Fruit fly (Drosophila melanogaster) whole organism, embryonic: ENCODE results near the gene SamDC.

ENCODE experiments used
- CG11085 ChIP-seq: fragments of 200-800 bp; sonication (Bioruptor generic); IDR thresholded peaks from 2 replicates; pipeline ENCODE4 v1.3.6; 2022; ENCODE audit warnings: missing biosample characterization, missing genetic modification characterization
- CG12236 ChIP-seq: fragments of 200-800 bp; sonication (Bioruptor generic); optimal IDR thresholded peaks from 2 replicates; lab custom pipeline; 2016; ENCODE audit warnings: missing biosample characterization, missing genetic modification characterization
- CG12744 ChIP-seq: fragments of 200-800 bp; sonication (Bioruptor generic); optimal IDR thresholded peaks from 2 replicates; lab custom pipeline; 2016; ENCODE audit warnings: missing biosample characterization, missing genetic modification characterization
- CG15011 ChIP-seq: fragments of 200-800 bp; sonication (Bioruptor generic); optimal IDR thresholded peaks from 3 replicates; lab custom pipeline; 2018; ENCODE audit warnings: missing biosample characterization, mild to moderate bottlenecking, missing genetic modification characterization
- CG15696 ChIP-seq: fragments of 200-800 bp; sonication (Bioruptor generic); optimal IDR thresholded peaks from 2 replicates; lab custom pipeline; 2019; ENCODE audit warnings: missing biosample characterization, mild to moderate bottlenecking, missing genetic modification characterization, moderate library complexity
- CG1603 ChIP-seq: fragments of 200-800 bp; sonication (Bioruptor generic); optimal IDR thresholded peaks from 2 replicates; lab custom pipeline; 2019; ENCODE audit warnings: missing biosample characterization, mild to moderate bottlenecking, missing genetic modification characterization, moderate library complexity
- CG2120 ChIP-seq: fragments of 200-800 bp; sonication (Bioruptor generic); optimal IDR thresholded peaks from 3 replicates; lab custom pipeline; 2016; ENCODE audit warnings: missing biosample characterization, missing genetic modification characterization
- CG2875 ChIP-seq: fragments of 200-800 bp; sonication (Bioruptor generic); optimal IDR thresholded peaks from 2 replicates; lab custom pipeline; 2017; ENCODE audit warnings: missing biosample characterization, mild to moderate bottlenecking, missing genetic modification characterization, missing genetic modification reagents
- CG30431 ChIP-seq: fragments of 200-800 bp; sonication (Bioruptor generic); optimal IDR thresholded peaks from 2 replicates; lab custom pipeline; 2017; ENCODE audit warnings: missing biosample characterization, missing genetic modification characterization
- CG33213 ChIP-seq: fragments of 200-800 bp; sonication (Bioruptor generic); optimal IDR thresholded peaks from 3 replicates; lab custom pipeline; 2016; ENCODE audit warnings: missing biosample characterization, missing genetic modification characterization
- CG34224 ChIP-seq: fragments of 200-800 bp; sonication (Bioruptor generic); IDR thresholded peaks from 3 replicates; pipeline ENCODE4 v1.3.6; 2022; ENCODE audit warnings: missing biosample characterization, missing genetic modification characterization; ENCODE audit not compliant: partially characterized antibody
- CG34422 ChIP-seq: fragments of 200-800 bp; sonication (Bioruptor generic); IDR thresholded peaks from 3 replicates; pipeline ENCODE4 v1.3.6; 2022; ENCODE audit warnings: missing biosample characterization, missing genetic modification characterization
- CG3995 ChIP-seq: fragments of 200-800 bp; sonication (Bioruptor generic); optimal IDR thresholded peaks from 3 replicates; lab custom pipeline; 2016; ENCODE audit warnings: missing biosample characterization, missing genetic modification characterization
- CG5953 ChIP-seq: fragments of 200-800 bp; sonication (Bioruptor generic); IDR thresholded peaks from 2 replicates; pipeline ENCODE4 v1.3.6; 2022; ENCODE audit warnings: missing biosample characterization, missing genetic modification characterization
- CG7963 ChIP-seq: fragments of 200-800 bp; sonication (Bioruptor generic); IDR thresholded peaks from 3 replicates; pipeline ENCODE4 v1.3.6; 2022; ENCODE audit warnings: missing biosample characterization, missing genetic modification characterization; ENCODE audit not compliant: partially characterized antibody
- D19A ChIP-seq: fragments of 200-800 bp; optimal IDR thresholded peaks from 3 replicates; lab custom pipeline; 2019; ENCODE audit warnings: missing biosample characterization, mild to moderate bottlenecking, missing genetic modification characterization, moderate library complexity
- Dip2 ChIP-seq: fragments of 200-800 bp; sonication (Bioruptor generic); IDR thresholded peaks from 2 replicates; pipeline ENCODE4 v1.3.6; 2022; ENCODE audit warnings: missing biosample characterization, missing genetic modification characterization
- E2f1 ChIP-seq: fragments of 200-800 bp; sonication (Bioruptor generic); IDR thresholded peaks from 2 replicates; pipeline ENCODE4 v1.3.6; 2022; ENCODE audit warnings: missing biosample characterization, missing genetic modification characterization
- ERR ChIP-seq: fragments of 200-800 bp; sonication (Bioruptor generic); optimal IDR thresholded peaks from 2 replicates; lab custom pipeline; 2016; ENCODE audit warnings: missing biosample characterization, missing genetic modification characterization
- Gug ChIP-seq: fragments of 200-800 bp; sonication (Bioruptor generic); IDR thresholded peaks from 4 replicates; pipeline ENCODE4 v1.3.6; 2022; ENCODE audit warnings: missing biosample characterization, missing genetic modification characterization
- HmgZ ChIP-seq: fragments of 200-800 bp; sonication (Bioruptor generic); optimal IDR thresholded peaks from 2 replicates; lab custom pipeline; 2018; ENCODE audit warnings: missing biosample characterization, mild to moderate bottlenecking, missing genetic modification characterization
- MESR4 ChIP-seq: fragments of 200-800 bp; sonication (Bioruptor generic); optimal IDR thresholded peaks from 2 replicates; lab custom pipeline; 2018; ENCODE audit warnings: missing biosample characterization, mild to moderate bottlenecking, missing genetic modification characterization, moderate library complexity
- Med ChIP-seq: fragments of 200-800 bp; sonication (Bioruptor generic); peaks from one replicate; lab custom pipeline; 2016; ENCODE audit warnings: missing biosample characterization, missing genetic modification characterization, mild to moderate bottlenecking, inconsistent platforms, moderate library complexity
- Meics ChIP-seq: fragments of 200-800 bp; sonication (Bioruptor generic); optimal IDR thresholded peaks from 2 replicates; lab custom pipeline; 2017; ENCODE audit warnings: missing biosample characterization, mild to moderate bottlenecking, missing genetic modification characterization
- Oaz ChIP-seq: fragments of 200-800 bp; sonication (Bioruptor generic); IDR thresholded peaks from 2 replicates; pipeline ENCODE4 v1.3.6; 2022; ENCODE audit warnings: missing biosample characterization, missing genetic modification characterization
- Optix ChIP-seq: fragments of 200-800 bp; sonication (Bioruptor generic); IDR thresholded peaks from 3 replicates; pipeline ENCODE4 v1.3.6; 2022; ENCODE audit warnings: missing biosample characterization, missing genetic modification characterization
- Vsx1 ChIP-seq: fragments of 200-800 bp; sonication (Bioruptor generic); optimal IDR thresholded peaks from 2 replicates; lab custom pipeline; 2017; ENCODE audit warnings: missing biosample characterization, mild to moderate bottlenecking, missing genetic modification characterization, missing genetic modification reagents
- aop ChIP-seq: fragments of 200-800 bp; sonication (Bioruptor generic); IDR thresholded peaks from 2 replicates; pipeline ENCODE4 v1.3.6; 2022; ENCODE audit warnings: missing biosample characterization, missing genetic modification characterization
- ara ChIP-seq: fragments of 200-800 bp; sonication (Bioruptor generic); IDR thresholded peaks from 2 replicates; pipeline ENCODE4 v1.3.6; 2022; ENCODE audit warnings: missing biosample characterization, missing genetic modification characterization
- ase ChIP-seq: fragments of 200-800 bp; sonication (Bioruptor generic); IDR thresholded peaks from 3 replicates; pipeline ENCODE4 v1.3.6; 2022; ENCODE audit warnings: missing biosample characterization, missing genetic modification characterization
- ash1 ChIP-seq: fragments of 200-800 bp; sonication (Bioruptor generic); optimal IDR thresholded peaks from 2 replicates; lab custom pipeline; 2018; ENCODE audit warnings: missing biosample characterization, mild to moderate bottlenecking, missing genetic modification characterization
- ato ChIP-seq: fragments of 200-800 bp; sonication (Bioruptor generic); IDR thresholded peaks from 2 replicates; pipeline ENCODE4 v1.3.6; 2022; ENCODE audit warnings: missing biosample characterization, missing genetic modification characterization; ENCODE audit not compliant: partially characterized antibody
- bigmax ChIP-seq: fragments of 200-800 bp; sonication (Bioruptor generic); optimal IDR thresholded peaks from 2 replicates; lab custom pipeline; 2018; ENCODE audit warnings: missing biosample characterization, mild to moderate bottlenecking, missing genetic modification characterization
- cas ChIP-seq: fragments of 200-800 bp; sonication (Bioruptor generic); IDR thresholded peaks from 2 replicates; pipeline ENCODE4 v1.3.6; 2022; ENCODE audit warnings: missing biosample characterization, missing genetic modification characterization
- crc ChIP-seq: fragments of 200-800 bp; sonication (Bioruptor generic); optimal IDR thresholded peaks from 2 replicates; lab custom pipeline; 2016; ENCODE audit warnings: missing biosample characterization, missing genetic modification characterization
- crp ChIP-seq, 2 experiments: fragments of 200-800 bp; sonication (Bioruptor generic); optimal IDR thresholded peaks; 2 replicates in 1 of 2; 3 replicates in 1 of 2; lab custom pipeline; 2017; ENCODE audit warnings: missing biosample characterization in 2 of 2, missing genetic modification characterization in 2 of 2, mild to moderate bottlenecking in 1 of 2, moderate library complexity in 1 of 2
- danr ChIP-seq: fragments of 200-800 bp; sonication (Bioruptor generic); IDR thresholded peaks from 2 replicates; pipeline ENCODE4 v1.3.6; 2022; ENCODE audit warnings: missing biosample characterization, missing genetic modification characterization
- disco-r ChIP-seq: fragments of 200-800 bp; sonication (Bioruptor generic); optimal IDR thresholded peaks from 2 replicates; lab custom pipeline; 2016; ENCODE audit warnings: missing biosample characterization, missing genetic modification characterization
- ems ChIP-seq: fragments of 200-800 bp; sonication (Bioruptor generic); optimal IDR thresholded peaks from 3 replicates; lab custom pipeline; 2016; ENCODE audit warnings: missing biosample characterization, missing genetic modification characterization
- exex ChIP-seq: fragments of 200-800 bp; sonication (Bioruptor generic); optimal IDR thresholded peaks from 4 replicates; lab custom pipeline; 2018; ENCODE audit warnings: missing biosample characterization, mild to moderate bottlenecking, missing genetic modification characterization, moderate library complexity
- eyg ChIP-seq: fragments of 200-800 bp; sonication (Bioruptor generic); optimal IDR thresholded peaks from 3 replicates; lab custom pipeline; 2016; ENCODE audit warnings: missing biosample characterization, missing genetic modification characterization
- grau ChIP-seq: fragments of 200-800 bp; optimal IDR thresholded peaks from 3 replicates; lab custom pipeline; 2019; ENCODE audit warnings: missing biosample characterization, mild to moderate bottlenecking, missing genetic modification characterization, moderate library complexity
- hb ChIP-seq: fragments of 200-800 bp; sonication (Bioruptor generic); IDR thresholded peaks from 3 replicates; pipeline ENCODE4 v1.3.6; 2022; ENCODE audit warnings: missing biosample characterization, missing genetic modification characterization; ENCODE audit not compliant: partially characterized antibody
- kni ChIP-seq: fragments of 200-800 bp; sonication (Bioruptor generic); optimal IDR thresholded peaks from 3 replicates; lab custom pipeline; 2017; ENCODE audit warnings: mild to moderate bottlenecking, missing biosample characterization, missing genetic modification reagents, missing genetic modification characterization
- mld ChIP-seq: fragments of 200-800 bp; sonication (Bioruptor generic); IDR thresholded peaks from 3 replicates; pipeline ENCODE4 v1.3.6; 2022; ENCODE audit warnings: missing biosample characterization, missing genetic modification characterization; ENCODE audit not compliant: partially characterized antibody
- pfk ChIP-seq: fragments of 200-800 bp; sonication (Bioruptor generic); optimal IDR thresholded peaks from 2 replicates; lab custom pipeline; 2018; ENCODE audit warnings: missing biosample characterization, mild to moderate bottlenecking, missing genetic modification characterization, moderate library complexity
- pros ChIP-seq: fragments of 200-800 bp; sonication (Bioruptor generic); optimal IDR thresholded peaks from 3 replicates; lab custom pipeline; 2019; ENCODE audit warnings: missing biosample characterization, mild to moderate bottlenecking, missing genetic modification characterization, moderate library complexity
- pum ChIP-seq: fragments of 200-800 bp; sonication (Bioruptor generic); optimal IDR thresholded peaks from 2 replicates; lab custom pipeline; 2016; ENCODE audit warnings: missing biosample characterization, missing genetic modification characterization
- schlank ChIP-seq: fragments of 200-800 bp; sonication (Bioruptor generic); optimal IDR thresholded peaks from 2 replicates; lab custom pipeline; 2018; ENCODE audit warnings: missing biosample characterization, mild to moderate bottlenecking, missing genetic modification characterization
- tup ChIP-seq: fragments of 200-800 bp; sonication (Bioruptor generic); optimal IDR thresholded peaks from 2 replicates; lab custom pipeline; 2016; ENCODE audit warnings: missing biosample characterization, mild to moderate bottlenecking, missing genetic modification characterization, moderate library complexity
- unpg ChIP-seq: fragments of 200-800 bp; sonication (Bioruptor generic); optimal IDR thresholded peaks from 3 replicates; lab custom pipeline; 2018; ENCODE audit warnings: missing biosample characterization, mild to moderate bottlenecking, missing genetic modification characterization, moderate library complexity
- zfh2 ChIP-seq: fragments of 200-800 bp; sonication (Bioruptor generic); optimal IDR thresholded peaks from 2 replicates; lab custom pipeline; 2016; ENCODE audit warnings: missing biosample characterization, missing genetic modification characterization

Gene SamDC

DNA sequence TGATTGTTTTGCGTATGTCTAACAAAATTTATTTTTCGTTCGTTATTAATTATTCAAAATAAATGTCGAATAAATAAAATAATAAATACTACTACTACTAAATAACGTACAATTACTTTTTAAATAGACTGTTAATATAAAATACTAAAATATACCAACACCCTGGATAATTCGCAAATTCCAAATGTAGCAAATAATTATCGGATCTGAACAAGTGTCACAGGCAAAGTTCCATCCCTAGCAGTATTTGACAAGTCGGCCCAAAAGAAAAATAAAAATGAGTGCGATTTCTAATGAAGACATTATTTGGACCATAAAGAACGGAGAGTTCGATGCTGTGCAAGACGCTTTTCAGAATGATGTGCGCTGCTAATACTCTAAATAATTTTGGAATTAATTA, 2.1 kb downstream of the SamDC start, which contains the start of gene CG31715 (continued):
- no peak for TF ChIP-seq kni
- no peak for TF ChIP-seq cas (GFP tag; lab: Robert Waterston, UW)
- TF ChIP-seq CG5953 (GFP tag; lab: Robert Waterston, UW), result no peak
- no peak for TF ChIP-seq CG2875 (GFP tag; lab: Kevin White, UChicago)
- no peak for TF ChIP-seq CG33213 (GFP tag; lab: Kevin White, UChicago)
- TF ChIP-seq Vsx1, result no peak
- TF ChIP-seq Optix, result no peak
- TF ChIP-seq Gug (GFP tag; lab: Robert Waterston, UW), result no peak
- no peak for TF ChIP-seq eyg (GFP tag; lab: Kevin White, UChicago)
- no peak for TF ChIP-seq tup (GFP tag; lab: Kevin White, UChicago)
- no peak for TF ChIP-seq bigmax (GFP tag; lab: Kevin White, UChicago)
- no peak for TF ChIP-seq crc (GFP tag; lab: Kevin White, UChicago)
- peak; percentile 35 for TF ChIP-seq CG1603 (tag; lab: Kevin White, UChicago)
- peak; percentile 72 for TF ChIP-seq CG34224 (GFP tag; lab: Robert Waterston, UW)
- peak; percentile 23 for TF ChIP-seq CG3995 (GFP tag; lab: Kevin White, UChicago)
- peak; percentile 23 for TF ChIP-seq CG2120 (GFP tag; lab: Kevin White, UChicago)
- no peak for TF ChIP-seq CG11085 (GFP tag; lab: Robert Waterston, UW)
- TF ChIP-seq crp (GFP tag; optimal IDR thresholded peaks at IDR 0.05; lab: Kevin White, UChicago), result peak in 1 of 2 experiments; percentile 56
- no peak for TF ChIP-seq ato (GFP tag; lab: Robert Waterston, UW)
- peak; percentile 79 for TF ChIP-seq Med (GFP tag; lab: Kevin White, UChicago)
- TF ChIP-seq disco-r (GFP tag; lab: Kevin White, UChicago), result no peak
- TF ChIP-seq CG7963 (GFP tag; lab: Robert Waterston, UW), result no peak
- peak; percentile 40 for TF ChIP-seq unpg (GFP tag; lab: Kevin White, UChicago)
- no peak for TF ChIP-seq CG15011
- TF ChIP-seq aop, result no peak
- TF ChIP-seq D19A (tag; lab: Kevin White, UChicago), result peak; percentile 8
- no peak for TF ChIP-seq ase
- TF ChIP-seq CG12236 (GFP tag; lab: Kevin White, UChicago), result no peak
- TF ChIP-seq danr (GFP tag; lab: Robert Waterston, UW), result no peak
- no peak for TF ChIP-seq hb
- TF ChIP-seq ERR (GFP tag; lab: Kevin White, UChicago), result no peak
- no peak for TF ChIP-seq ash1 (GFP tag; lab: Kevin White, UChicago)
- no peak for TF ChIP-seq HmgZ (tag; lab: Kevin White, UChicago)
- no peak for TF ChIP-seq E2f1
- no peak; the same call in 2 of the 3 replicates for TF ChIP-seq CG34422
- TF ChIP-seq Meics (GFP tag; lab: Kevin White, UChicago), result no peak
- no peak for TF ChIP-seq CG30431 (GFP tag; lab: Kevin White, UChicago)
- no peak for TF ChIP-seq exex (tag; lab: Kevin White, UChicago)
- TF ChIP-seq pfk (GFP tag; lab: Kevin White, UChicago), result no peak
- TF ChIP-seq Dip2 (GFP tag; lab: Robert Waterston, UW), result no peak
- TF ChIP-seq schlank (tag; lab: Kevin White, UChicago), result no peak
- no peak for TF ChIP-seq pros (GFP tag; lab: Kevin White, UChicago)
- no peak for TF ChIP-seq ems (GFP tag; lab: Kevin White, UChicago)
- TF ChIP-seq zfh2 (GFP tag; lab: Kevin White, UChicago), result no peak
- no peak for TF ChIP-seq CG15696 (tag; lab: Kevin White, UChicago)
- TF ChIP-seq MESR4 (GFP tag; lab: Kevin White, UChicago), result peak; percentile 25
- TF ChIP-seq CG12744 (GFP tag; lab: Kevin White, UChicago), result no peak
- no peak for TF ChIP-seq mld
- TF ChIP-seq Oaz (GFP tag; lab: Robert Waterston, UW), result no peak
- peak; percentile 38 for TF ChIP-seq grau (tag; lab: Kevin White, UChicago)
- TF ChIP-seq pum (GFP tag; lab: Kevin White, UChicago), result no peak
- TF ChIP-seq ara, result no peak
